Worm (Caenorhabditis elegans): ENCODE results near the gene rnp-4.

The rnp-4 gene

ce11 chrIII:4405986-4406385, at the start of gene rnp-4:
Gene rnp-4 (plus strand): TSS chrIII:4406286.
- TF ChIP-seq F10B5.3 (tag; optimal IDR thresholded peaks at IDR 0.05) (no peak), lin-15B (tag; optimal IDR thresholded peaks at IDR 0.05) (no peak), ceh-62 (tag; optimal IDR thresholded peaks at IDR 0.05) (no peak), gei-8 (GFP tag; optimal IDR thresholded peaks at IDR 0.05) (no peak), egl-27 (tag; optimal IDR thresholded peaks at IDR 0.05) (no peak), fos-1 (tag; optimal IDR thresholded peaks at IDR 0.05) (no peak), skn-1 (tag; optimal IDR thresholded peaks at IDR 0.05) (no peak), tag-97 (GFP tag; IDR thresholded peaks at IDR 0.05) (no peak), snpc-1.2 (GFP tag; IDR thresholded peaks at IDR 0.05) (no peak), duxl-1 (tag; optimal IDR thresholded peaks at IDR 0.05; ENCODE audit: poor library complexity) (no peak), vab-7 (GFP tag; IDR thresholded peaks at IDR 0.05) (no peak), unc-62 (GFP tag; optimal IDR thresholded peaks at IDR 0.05 in 1 of 2) (no peak), unc-62 (tag; optimal IDR thresholded peaks at IDR 0.05) (no peak), daf-8 (GFP tag; IDR thresholded peaks at IDR 0.05) (no peak)

DNA sequence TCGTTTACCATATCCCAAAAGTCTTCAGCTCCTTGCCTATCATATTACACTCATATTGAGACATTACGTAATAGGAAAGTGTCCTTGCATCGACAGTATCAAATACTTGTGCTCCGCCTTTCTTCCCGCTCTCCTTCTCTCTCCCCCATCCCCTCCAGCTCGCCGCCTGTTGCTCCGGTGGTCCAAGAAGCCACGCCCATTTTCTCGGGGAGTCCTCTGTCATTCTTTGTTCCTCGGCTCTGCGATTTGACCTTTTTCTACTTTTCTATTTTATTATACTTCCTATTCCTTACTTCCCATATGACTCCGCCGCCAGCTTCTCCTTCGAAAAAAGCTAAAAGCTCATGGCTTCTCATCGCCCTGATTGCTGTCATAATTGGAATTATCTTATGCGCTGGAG, 49.7 kb upstream of the rnp-4 start, which contains the start of gene mnp-1:
mnp-1 (plus strand) TSS at position 211 of the 400 bp plus-strand sequence.
- TF ChIP-seq set-16 (GFP tag; IDR thresholded peaks at IDR 0.05) (peak; percentile 65), attf-4 (tag; optimal IDR thresholded peaks at IDR 0.05) (no peak)

- TF ChIP-seq tra-1 (GFP tag; IDR thresholded peaks at IDR 0.05) (no peak), mxl-3 (GFP tag; optimal IDR thresholded peaks at IDR 0.05) (peak; percentile 14), F37D6.2 (tag; optimal IDR thresholded peaks at IDR 0.05) (no peak), ceh-44 (GFP tag; IDR thresholded peaks at IDR 0.05) (no peak), pqm-1 (tag; optimal IDR thresholded peaks at IDR 0.05) (peak; percentile 72), dmd-6 (GFP tag; IDR thresholded peaks at IDR 0.05) (no peak), dpl-1 (GFP tag; optimal IDR thresholded peaks at IDR 0.05) (no peak), daf-19 (GFP tag; conservative IDR thresholded peaks at IDR 0.05) (no peak), fkh-10 (GFP tag; optimal IDR thresholded peaks at IDR 0.05) (no peak), lin-38 (GFP tag; IDR thresholded peaks at IDR 0.05) (no peak), snpc-1.2 (GFP tag; IDR thresholded peaks at IDR 0.05) (no peak), zip-2 (tag; optimal IDR thresholded peaks at IDR 0.05) (no peak), lin-13 (GFP tag; optimal IDR thresholded peaks at IDR 0.05) (no peak), nhr-237 (tag; optimal IDR thresholded peaks at IDR 0.05) (no peak)
Measured at ce11 chrIII:4357438-4357837, 48.6 kb upstream of the rnp-4 start.

ce11 chrIII:4358345-4358744, 47.7 kb upstream of the rnp-4 start:
- TF ChIP-seq rbr-2 (tag; optimal IDR thresholded peaks at IDR 0.05) (no peak), fos-1 (tag; optimal IDR thresholded peaks at IDR 0.05) (no peak), F49E8.2 (tag; optimal IDR thresholded peaks at IDR 0.05; ENCODE audit: borderline replicate concordance) (no peak), snpc-1.2 (GFP tag; IDR thresholded peaks at IDR 0.05) (no peak), mxl-3 (GFP tag; optimal IDR thresholded peaks at IDR 0.05) (no peak), aha-1 (tag) (no peak), ces-1 (GFP tag; optimal IDR thresholded peaks at IDR 0.05) (no peak), arid-1 (GFP tag; conservative IDR thresholded peaks at IDR 0.05) (no peak), ceh-44 (GFP tag; IDR thresholded peaks at IDR 0.05) (no peak), egl-43 (GFP tag; IDR thresholded peaks at IDR 0.05) (no peak), pqm-1 (tag; optimal IDR thresholded peaks at IDR 0.05) (no peak), ceh-32 (tag; optimal IDR thresholded peaks at IDR 0.05; ENCODE audit: poor library complexity) (no peak), ceh-62 (tag; optimal IDR thresholded peaks at IDR 0.05) (no peak), spr-3 (GFP tag; optimal IDR thresholded peaks at IDR 0.05) (no peak), egl-27 (tag; optimal IDR thresholded peaks at IDR 0.05) (no peak), hlh-30 (tag; optimal IDR thresholded peaks at IDR 0.05; ENCODE audit: insufficient read depth) (no peak), saeg-2 (GFP tag; IDR thresholded peaks at IDR 0.05) (no peak), madf-5 (GFP tag; IDR thresholded peaks at IDR 0.05) (no peak), mep-1 (tag; optimal IDR thresholded peaks at IDR 0.05) (no peak), duxl-1 (tag; optimal IDR thresholded peaks at IDR 0.05; ENCODE audit: poor library complexity) (no peak)

All from whole organism, L4 larva.